Worm (Caenorhabditis elegans) whole organism, L2 larva: ENCODE measurements around the gene F32D8.5.

ENCODE experiments used
- alr-1 ChIP-seq: fragments of 150-350 bp; optimal IDR thresholded peaks from 2 replicates; lab custom pipeline; 2014; ENCODE audit warnings: missing biosample characterization, missing genetic modification characterization
- aly-2 ChIP-seq: fragments of 150-350 bp; optimal IDR thresholded peaks from 2 replicates; lab custom pipeline; 2014; ENCODE audit warnings: missing biosample characterization, missing genetic modification characterization
- lin-13 ChIP-seq: fragments of 150-350 bp; optimal IDR thresholded peaks from 2 replicates; lab custom pipeline; 2014; ENCODE audit warnings: missing biosample characterization, missing genetic modification reagents, missing genetic modification characterization
- nhr-237 ChIP-seq: fragments of 150-350 bp; optimal IDR thresholded peaks from 2 replicates; lab custom pipeline; 2014; ENCODE audit warnings: missing biosample characterization, missing genetic modification characterization
- nhr-6 ChIP-seq: fragments of 150-350 bp; optimal IDR thresholded peaks from 2 replicates; lab custom pipeline; 2014; ENCODE audit warnings: missing biosample characterization, missing genetic modification characterization
- nhr-77 ChIP-seq: fragments of 150-350 bp; optimal IDR thresholded peaks from 2 replicates; lab custom pipeline; 2014; ENCODE audit warnings: missing biosample characterization, missing genetic modification characterization
- skn-1 ChIP-seq: sonication (generic microtip); optimal IDR thresholded peaks from 2 replicates; lab custom pipeline; 2017; ENCODE audit warnings: missing biosample characterization, missing genetic modification characterization
- sma-3 ChIP-seq: sonication (generic microtip); optimal IDR thresholded peaks from 2 replicates; lab custom pipeline; 2016; ENCODE audit warnings: missing genetic modification reagents, missing genetic modification characterization, missing compliant biosample characterization
- unc-55 ChIP-seq: fragments of 150-350 bp; sonication (generic microtip); optimal IDR thresholded peaks from 3 replicates; lab custom pipeline; 2014; ENCODE audit warnings: missing biosample characterization, missing genetic modification reagents, missing genetic modification characterization
- unc-62 ChIP-seq: fragments of 150-350 bp; optimal IDR thresholded peaks from 2 replicates; lab custom pipeline; 2014; ENCODE audit warnings: missing biosample characterization, missing genetic modification reagents, missing genetic modification characterization
- ztf-11 ChIP-seq: sonication (generic microtip); optimal IDR thresholded peaks from 2 replicates; lab custom pipeline; 2017; ENCODE audit warnings: missing biosample characterization, missing genetic modification characterization

DNA sequence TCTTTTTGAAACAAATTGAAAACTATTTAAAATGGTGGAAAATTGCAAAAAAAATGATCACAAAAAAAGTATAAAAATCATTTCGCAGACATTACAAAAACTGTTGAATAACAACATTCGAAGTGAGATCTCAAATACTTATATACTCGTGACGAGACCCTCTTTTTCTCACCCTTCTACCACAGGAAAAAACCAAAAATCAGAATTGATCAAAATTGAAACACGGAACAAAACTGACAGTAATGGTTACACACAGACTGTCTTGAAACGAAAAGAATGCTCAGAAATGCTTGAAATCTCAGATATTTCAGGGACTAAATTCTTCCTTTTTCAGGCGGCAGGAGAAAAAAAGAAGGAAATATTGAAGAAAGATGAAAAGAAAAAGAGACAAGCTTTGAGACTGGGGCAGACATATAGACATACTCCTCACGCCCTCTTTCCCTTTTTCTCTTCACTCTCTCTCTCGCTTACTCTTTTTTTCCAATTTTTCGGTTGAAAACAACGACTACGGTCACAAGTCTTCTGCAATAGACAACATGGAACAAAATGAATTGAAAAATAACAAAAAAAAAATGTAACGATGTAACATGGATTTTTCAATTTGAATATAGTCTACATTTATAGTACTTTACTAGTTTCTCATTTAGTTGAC, 32.9 kb upstream of the F32D8.5 start:
- TF ChIP-seq sma-3 (GFP tag; lab: Kevin White, UChicago) (no peak), aly-2 (tag; lab: Kevin White, UChicago) (no peak), nhr-6 (tag; lab: Kevin White, UChicago) (no peak), skn-1 (tag; lab: Kevin White, UChicago) (no peak), unc-55 (GFP tag; lab: Kevin White, UChicago) (peak; percentile 41), alr-1 (no peak), ztf-11 (tag; lab: Kevin White, UChicago) (no peak), lin-13 (no peak), unc-62 (GFP tag; lab: Kevin White, UChicago) (no peak), nhr-77 (tag; lab: Kevin White, UChicago) (no peak), nhr-237 (tag; lab: Kevin White, UChicago) (no peak)
